Worm (Caenorhabditis elegans) whole organism, mixed stage, embryonic: ENCODE data around the gene F57G9.3.

Experiments used
- M03D4.4 ChIP-seq: sonication (generic microtip); optimal IDR thresholded peaks from 2 replicates; lab custom pipeline; 2017; ENCODE audit warnings: mild to moderate bottlenecking, missing genetic modification characterization, missing compliant biosample characterization
- bed-3 ChIP-seq: fragments of 200-800 bp; sonication (Bioruptor generic); optimal IDR thresholded peaks from 3 replicates; lab custom pipeline; 2018; ENCODE audit warnings: mild to moderate bottlenecking, missing genetic modification characterization, moderate library complexity, missing compliant biosample characterization
- blmp-1 ChIP-seq: fragments of 150-350 bp; optimal IDR thresholded peaks from 2 replicates; lab custom pipeline; 2014; ENCODE audit warnings: missing biosample characterization, missing genetic modification characterization
- ceh-39 ChIP-seq: fragments of 150-350 bp; optimal IDR thresholded peaks from 2 replicates; lab custom pipeline; 2014; ENCODE audit warnings: missing biosample characterization, missing genetic modification characterization
- ceh-43 ChIP-seq: fragments of 200-800 bp; sonication (Bioruptor generic); optimal IDR thresholded peaks from 2 replicates; lab custom pipeline; 2018; ENCODE audit warnings: mild to moderate bottlenecking, missing genetic modification characterization, moderate library complexity, missing compliant biosample characterization
- ceh-83 ChIP-seq: fragments of 200-800 bp; sonication (Bioruptor generic); optimal IDR thresholded peaks from 2 replicates; lab custom pipeline; 2018; ENCODE audit warnings: mild to moderate bottlenecking, missing genetic modification characterization, missing compliant biosample characterization
- ces-1 ChIP-seq: fragments of 150-350 bp; optimal IDR thresholded peaks from 2 replicates; lab custom pipeline; 2014; ENCODE audit warnings: missing biosample characterization, missing genetic modification reagents, missing genetic modification characterization
- cnd-1 ChIP-seq: fragments of 200-800 bp; sonication (Bioruptor generic); optimal IDR thresholded peaks from 2 replicates; lab custom pipeline; 2018; ENCODE audit warnings: mild to moderate bottlenecking, missing genetic modification characterization, missing compliant biosample characterization
- drap-1 ChIP-seq: fragments of 200-800 bp; sonication (Bioruptor generic); optimal IDR thresholded peaks from 3 replicates; lab custom pipeline; 2018; ENCODE audit warnings: mild to moderate bottlenecking, missing genetic modification characterization, missing compliant biosample characterization
- elt-1 ChIP-seq: sonication (generic microtip); optimal IDR thresholded peaks from 2 replicates; lab custom pipeline; 2017; ENCODE audit warnings: missing genetic modification characterization, mild to moderate bottlenecking, missing compliant biosample characterization, antibody characterized with exemption, moderate library complexity, borderline replicate concordance; ENCODE audit not compliant: insufficient read depth
- elt-3 ChIP-seq: fragments of 150-350 bp; optimal IDR thresholded peaks from 2 replicates; lab custom pipeline; 2014; ENCODE audit warnings: missing biosample characterization, missing genetic modification characterization
- flh-1 ChIP-seq: fragments of 200-800 bp; sonication (Bioruptor generic); optimal IDR thresholded peaks from 2 replicates; lab custom pipeline; 2018; ENCODE audit warnings: mild to moderate bottlenecking, missing genetic modification characterization, moderate library complexity, missing compliant biosample characterization
- ham-2 ChIP-seq: fragments of 200-800 bp; sonication (Bioruptor generic); optimal IDR thresholded peaks from 2 replicates; lab custom pipeline; 2018; ENCODE audit warnings: mild to moderate bottlenecking, missing genetic modification characterization, missing compliant biosample characterization
- hlh-1 ChIP-seq: fragments of 150-350 bp; optimal IDR thresholded peaks from 2 replicates; lab custom pipeline; 2014; ENCODE audit warnings: missing biosample characterization, missing genetic modification reagents, missing genetic modification characterization
- lin-13 ChIP-seq: fragments of 150-350 bp; optimal IDR thresholded peaks from 2 replicates; lab custom pipeline; 2014; ENCODE audit warnings: missing biosample characterization, missing genetic modification characterization
- lsy-2 ChIP-seq: fragments of 150-350 bp; optimal IDR thresholded peaks from 2 replicates; lab custom pipeline; 2014; ENCODE audit warnings: missing biosample characterization, missing genetic modification characterization
- mab-5 ChIP-seq: fragments of 150-350 bp; optimal IDR thresholded peaks from 2 replicates; lab custom pipeline; 2014; ENCODE audit warnings: missing biosample characterization, missing genetic modification characterization
- mep-1 ChIP-seq: fragments of 150-350 bp; optimal IDR thresholded peaks from 2 replicates; lab custom pipeline; 2017; ENCODE audit warnings: missing biosample characterization, missing genetic modification reagents, missing genetic modification characterization, inconsistent platforms
- mls-2 ChIP-seq: sonication (generic microtip); optimal IDR thresholded peaks from 2 replicates; lab custom pipeline; 2016; ENCODE audit warnings: mild to moderate bottlenecking, missing genetic modification characterization, moderate library complexity, missing compliant biosample characterization
- nhr-12 ChIP-seq: fragments of 150-350 bp; optimal IDR thresholded peaks from 2 replicates; lab custom pipeline; 2014; ENCODE audit warnings: missing biosample characterization, missing genetic modification characterization
- nhr-2 ChIP-seq: fragments of 150-350 bp; optimal IDR thresholded peaks from 2 replicates; lab custom pipeline; 2014; ENCODE audit warnings: missing biosample characterization, missing genetic modification characterization
- nhr-237 ChIP-seq: fragments of 150-350 bp; optimal IDR thresholded peaks from 2 replicates; lab custom pipeline; 2014; ENCODE audit warnings: missing biosample characterization, missing genetic modification characterization
- nhr-28 ChIP-seq: fragments of 150-350 bp; optimal IDR thresholded peaks from 2 replicates; lab custom pipeline; 2014; ENCODE audit warnings: missing biosample characterization, missing genetic modification characterization
- nhr-76 ChIP-seq: sonication (generic microtip); optimal IDR thresholded peaks from 2 replicates; lab custom pipeline; 2017; ENCODE audit warnings: missing biosample characterization, missing genetic modification characterization
- sem-2 ChIP-seq: fragments of 200-800 bp; sonication (Bioruptor generic); optimal IDR thresholded peaks from 2 replicates; lab custom pipeline; 2018; ENCODE audit warnings: mild to moderate bottlenecking, missing genetic modification characterization, missing compliant biosample characterization
- snpc-4 ChIP-seq: fragments of 150-350 bp; optimal IDR thresholded peaks from 2 replicates; lab custom pipeline; 2014; ENCODE audit warnings: missing biosample characterization, missing genetic modification characterization
- sptf-1 ChIP-seq: sonication (generic microtip); optimal IDR thresholded peaks from 2 replicates; lab custom pipeline; 2017; ENCODE audit warnings: mild to moderate bottlenecking, missing genetic modification characterization, moderate library complexity, missing compliant biosample characterization
- tbx-8 ChIP-seq: fragments of 200-800 bp; sonication (Bioruptor generic); optimal IDR thresholded peaks from 2 replicates; lab custom pipeline; 2018; ENCODE audit warnings: mild to moderate bottlenecking, missing genetic modification characterization, moderate library complexity, missing compliant biosample characterization
- unc-120 ChIP-seq: sonication (generic microtip); optimal IDR thresholded peaks from 2 replicates; lab custom pipeline; 2017; ENCODE audit warnings: missing genetic modification characterization, missing compliant biosample characterization; ENCODE audit not compliant: poor library complexity, severe bottlenecking
- unc-39 ChIP-seq: fragments of 150-350 bp; optimal IDR thresholded peaks from 2 replicates; lab custom pipeline; 2014; ENCODE audit warnings: missing biosample characterization, missing genetic modification characterization
- unc-62 ChIP-seq: fragments of 150-350 bp; optimal IDR thresholded peaks from 2 replicates; lab custom pipeline; 2014; ENCODE audit warnings: missing biosample characterization, missing genetic modification reagents, missing genetic modification characterization
- zip-8 ChIP-seq: fragments of 150-350 bp; optimal IDR thresholded peaks from 2 replicates; lab custom pipeline; 2014; ENCODE audit warnings: missing biosample characterization, missing genetic modification characterization
- ztf-11 ChIP-seq: fragments of 150-350 bp; optimal IDR thresholded peaks from 2 replicates; lab custom pipeline; 2014; ENCODE audit warnings: missing biosample characterization, missing genetic modification characterization

F57G9.3 gene

DNA sequence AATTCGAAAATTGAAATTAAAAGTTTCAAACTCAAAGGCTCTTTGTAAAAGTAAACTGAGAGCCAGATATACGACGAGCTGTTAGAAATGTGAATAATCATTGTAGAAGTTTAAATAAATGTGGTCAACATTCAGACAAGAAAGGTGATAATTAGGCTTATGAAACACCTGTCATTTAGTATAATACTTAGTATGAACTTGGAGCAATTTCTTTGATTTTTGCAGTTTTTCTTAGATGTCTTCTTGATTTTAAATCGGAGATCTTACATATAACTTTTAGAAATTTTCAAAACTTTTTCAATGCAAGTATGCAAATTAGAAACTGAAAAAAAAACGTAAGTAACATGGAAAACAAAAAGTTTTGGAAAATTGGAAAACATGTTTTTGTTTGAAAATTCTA lies 3.6 kb downstream of the F57G9.3 start, which contains the start of gene sre-30:
Gene sre-30, minus strand, starts transcription at position 101 of the 400 bp plus-strand sequence.
- TF ChIP-seq nhr-2 (tag; lab: Kevin White, UChicago) = no peak
- TF ChIP-seq, all 35 proteins: peak for 0

DNA sequence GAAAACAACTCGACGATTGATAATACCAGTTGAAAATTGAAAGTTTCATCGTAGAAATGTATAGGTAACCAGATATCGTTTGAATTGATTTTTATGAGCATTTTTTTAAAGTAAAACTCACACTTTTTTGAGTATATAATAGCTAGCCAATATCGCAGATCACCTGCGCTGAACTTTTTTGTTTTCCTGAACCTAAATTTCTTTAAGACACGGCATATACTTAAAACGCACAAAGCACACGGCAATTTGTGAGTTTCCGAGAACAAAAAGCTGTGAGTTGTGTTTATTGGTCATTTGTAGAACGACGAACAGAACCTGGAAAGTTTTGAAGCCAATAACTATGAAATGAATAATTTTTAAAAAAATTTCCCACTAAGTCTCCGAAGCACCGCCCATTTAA lies 8.2 kb downstream of the F57G9.3 start, which contains the start of gene sre-29:
Gene sre-29, minus strand, starts transcription at position 101 of the 400 bp plus-strand sequence.
- no peak for TF ChIP-seq unc-39 (tag; lab: Kevin White, UChicago)
- no peak for TF ChIP-seq bed-3 (GFP tag; lab: Kevin White, UChicago)
- TF ChIP-seq drap-1 = no peak

DNA sequence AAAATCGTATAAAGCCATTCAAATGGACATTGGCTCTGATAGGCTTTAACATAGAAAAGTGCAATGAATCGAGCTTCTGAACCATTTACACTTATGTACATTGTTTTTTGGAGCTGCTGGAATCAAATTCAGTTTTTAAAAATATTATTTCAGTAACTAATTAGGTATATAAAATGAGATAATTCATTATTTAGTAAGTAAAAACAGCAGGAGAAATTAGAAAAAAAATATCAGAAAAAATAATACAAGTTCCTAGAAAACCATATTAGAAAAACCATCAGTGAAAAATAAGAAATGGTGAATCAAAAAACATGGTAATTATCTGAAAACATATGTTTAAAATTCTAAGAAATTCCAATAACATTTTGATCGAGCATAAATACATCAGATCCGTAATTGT lies 12.4 kb downstream of the F57G9.3 start, which contains the start of gene F57G9.7:
Gene F57G9.7, minus strand, starts transcription at position 101 of the 400 bp plus-strand sequence.
- TF ChIP-seq ztf-11 (tag; lab: Kevin White, UChicago) (no peak), nhr-76 (tag; lab: Kevin White, UChicago) (no peak), unc-120 (tag; lab: Kevin White, UChicago) (no peak), M03D4.4 (tag; lab: Kevin White, UChicago) (no peak), nhr-12 (tag; lab: Kevin White, UChicago) (no peak), elt-3 (tag; lab: Kevin White, UChicago) (no peak), snpc-4 (tag; lab: Kevin White, UChicago) (no peak), cnd-1 (no peak), tbx-8 (GFP tag; lab: Kevin White, UChicago) (no peak), unc-62 (GFP tag; lab: Kevin White, UChicago) (no peak), nhr-28 (tag; lab: Kevin White, UChicago) (no peak), drap-1 (no peak), bed-3 (GFP tag; lab: Kevin White, UChicago) (no peak), nhr-237 (tag; lab: Kevin White, UChicago) (no peak), ceh-83 (GFP tag; lab: Kevin White, UChicago) (no peak)

DNA sequence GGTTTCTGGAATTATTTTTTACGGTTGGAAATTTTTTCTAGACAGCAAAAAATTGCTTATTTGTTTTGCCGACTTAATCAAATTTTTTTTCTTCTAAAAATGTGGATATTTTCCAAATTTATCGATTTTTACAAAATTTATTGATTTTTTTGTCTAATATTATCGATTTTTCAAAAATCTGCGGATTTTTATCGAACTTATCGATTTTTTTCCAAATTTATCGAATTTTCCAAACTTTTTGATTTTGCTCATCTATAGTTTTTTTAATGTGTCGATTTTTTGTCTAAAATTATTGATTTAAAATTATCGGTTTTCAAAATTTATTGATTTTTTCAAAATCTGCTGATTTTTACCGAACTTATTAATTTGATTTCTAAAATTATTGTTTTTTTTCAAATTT lies 15.9 kb downstream of the F57G9.3 start:
- no peak for TF ChIP-seq snpc-4 (tag; lab: Kevin White, UChicago)
- no peak for TF ChIP-seq blmp-1
- no peak for TF ChIP-seq nhr-28 (tag; lab: Kevin White, UChicago)
- TF ChIP-seq ztf-11 (tag; lab: Kevin White, UChicago) = no peak
- TF ChIP-seq nhr-237 (tag; lab: Kevin White, UChicago) = no peak
- TF ChIP-seq unc-120 (tag; lab: Kevin White, UChicago) = no peak
- no peak for TF ChIP-seq nhr-76 (tag; lab: Kevin White, UChicago)
- no peak for TF ChIP-seq drap-1
- no peak for TF ChIP-seq ceh-83 (GFP tag; lab: Kevin White, UChicago)
- no peak for TF ChIP-seq bed-3 (GFP tag; lab: Kevin White, UChicago)
- no peak for TF ChIP-seq elt-3 (tag; lab: Kevin White, UChicago)
- TF ChIP-seq ham-2 (GFP tag; lab: Kevin White, UChicago) = no peak
- TF ChIP-seq flh-1 (GFP tag; lab: Kevin White, UChicago) = no peak
- no peak for TF ChIP-seq mep-1 (tag; lab: Kevin White, UChicago)

DNA sequence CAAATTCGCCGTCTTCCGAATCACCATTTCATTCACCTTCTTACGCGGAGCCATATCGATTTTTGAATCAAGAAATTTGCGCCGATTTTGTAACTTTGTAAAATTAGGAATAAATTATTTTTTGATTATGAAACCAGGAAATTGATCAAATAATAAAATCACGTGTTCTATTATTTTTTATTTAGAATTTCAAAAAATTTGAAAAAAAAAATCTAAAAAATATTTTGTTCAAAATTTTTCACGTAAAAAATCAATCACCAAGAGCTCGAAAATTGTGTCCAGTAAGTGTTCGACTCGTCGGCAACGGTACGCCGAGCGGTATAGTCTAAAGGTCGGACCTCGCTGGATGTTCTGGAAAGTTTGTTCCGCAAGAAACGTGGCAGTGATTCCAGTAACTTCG lies 16.3 kb downstream of the F57G9.3 start, which contains the start of gene Y57A10B.7:
Gene Y57A10B.7, minus strand, starts transcription at position 101 of the 400 bp plus-strand sequence.
- TF ChIP-seq ceh-39 (tag; lab: Kevin White, UChicago) (no peak), tbx-8 (GFP tag; lab: Kevin White, UChicago) (no peak), M03D4.4 (tag; lab: Kevin White, UChicago) (no peak), lsy-2 (no peak)

DNA sequence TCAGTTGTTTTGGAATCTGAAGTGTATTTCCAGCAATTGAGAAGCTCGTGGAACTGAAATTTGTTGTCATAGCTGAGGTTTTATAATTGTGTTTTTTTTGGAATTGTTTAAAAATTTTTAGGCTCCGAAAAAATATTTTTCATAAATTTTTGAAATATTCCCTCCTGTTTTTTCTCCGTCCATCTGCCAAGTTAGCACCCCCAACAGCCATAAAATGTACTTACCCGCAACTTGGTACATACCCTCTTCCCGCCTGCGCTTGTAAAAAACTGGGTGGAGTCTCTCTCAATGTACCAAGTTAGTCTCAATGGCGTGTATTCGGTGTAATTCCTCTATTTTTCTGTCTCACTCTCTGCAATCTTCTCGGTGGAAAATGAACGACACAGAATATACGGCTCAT lies 20.2 kb downstream of the F57G9.3 start, which contains the start of gene Y57A10B.6:
Gene Y57A10B.6, plus strand, starts transcription at position 301 of the 400 bp plus-strand sequence.
- TF ChIP-seq ceh-43 (GFP tag; lab: Kevin White, UChicago) (no peak), elt-1 (tag; lab: Kevin White, UChicago) (no peak), mab-5 (no peak), zip-8 (tag; lab: Kevin White, UChicago) (no peak), sptf-1 (no peak), ztf-11 (tag; lab: Kevin White, UChicago) (no peak), hlh-1 (tag; lab: Kevin White, UChicago) (no peak), ceh-39 (tag; lab: Kevin White, UChicago) (no peak), drap-1 (no peak), lin-13 (tag; lab: Kevin White, UChicago) (no peak), unc-39 (tag; lab: Kevin White, UChicago) (no peak), cnd-1 (no peak), elt-3 (tag; lab: Kevin White, UChicago) (no peak), ces-1 (GFP tag; lab: Kevin White, UChicago) (no peak), ceh-83 (GFP tag; lab: Kevin White, UChicago) (no peak), sem-2 (GFP tag; lab: Kevin White, UChicago) (no peak), flh-1 (GFP tag; lab: Kevin White, UChicago) (no peak), mls-2 (no peak), nhr-2 (tag; lab: Kevin White, UChicago) (no peak), unc-120 (tag; lab: Kevin White, UChicago) (no peak)
